Worm (Caenorhabditis elegans): ENCODE measurements around the gene snr-1.

- TF ChIP-seq nhr-27 (tag; optimal IDR thresholded peaks at IDR 0.05) (no peak), T26A5.8 (tag; optimal IDR thresholded peaks at IDR 0.05) (no peak), lin-26 (GFP tag; IDR thresholded peaks at IDR 0.05) (no peak)
Observed at ce11 chrIV:17121058-17121773, 33.4 kb downstream of the snr-1 start.

Measured in whole organism, young adult.